Worm (Caenorhabditis elegans) whole organism, L3 larva: ENCODE measurements around the gene rps-4.

Source experiments
- R02D3.7 ChIP-seq: fragments of 150-350 bp; optimal IDR thresholded peaks from 2 replicates; lab custom pipeline; 2014; ENCODE audit warnings: missing biosample characterization, missing genetic modification characterization
- ZK546.5 ChIP-seq: sonication (generic microtip); optimal IDR thresholded peaks from 2 replicates; lab custom pipeline; 2017; ENCODE audit warnings: missing biosample characterization, missing genetic modification characterization
- aly-2 ChIP-seq: fragments of 150-350 bp; optimal IDR thresholded peaks from 2 replicates; lab custom pipeline; 2014; ENCODE audit warnings: missing biosample characterization, missing genetic modification characterization
- ceh-16 ChIP-seq: sonication (generic microtip); optimal IDR thresholded peaks from 2 replicates; lab custom pipeline; 2017; ENCODE audit warnings: missing biosample characterization, missing genetic modification characterization
- daf-12 ChIP-seq: fragments of 150-350 bp; optimal IDR thresholded peaks from 2 replicates; lab custom pipeline; 2014; ENCODE audit warnings: missing biosample characterization, missing genetic modification reagents, missing genetic modification characterization
- egl-27 ChIP-seq: sonication (generic microtip); optimal IDR thresholded peaks from 4 replicates; lab custom pipeline; 2017; ENCODE audit warnings: missing biosample characterization, missing genetic modification reagents, missing genetic modification characterization
- egl-5 ChIP-seq: fragments of 150-350 bp; optimal IDR thresholded peaks from 2 replicates; lab custom pipeline; 2017; ENCODE audit warnings: missing biosample characterization, missing genetic modification reagents, missing genetic modification characterization, inconsistent platforms
- elt-1 ChIP-seq: fragments of 150-350 bp; optimal IDR thresholded peaks from 2 replicates; lab custom pipeline; 2014; ENCODE audit warnings: missing biosample characterization, missing genetic modification characterization
- elt-2 ChIP-seq: sonication (generic microtip); optimal IDR thresholded peaks from 2 replicates; lab custom pipeline; 2016; ENCODE audit warnings: missing genetic modification reagents, mild to moderate bottlenecking, missing genetic modification characterization, missing compliant biosample characterization
- eor-1 ChIP-seq, 2 experiments: fragments of 150-350 bp; optimal IDR thresholded peaks; 2 replicates each; lab custom pipeline; 2014 to 2018; ENCODE audit warnings: missing biosample characterization in 2 of 2, missing genetic modification characterization in 2 of 2
- fkh-2 ChIP-seq: fragments of 150-350 bp; optimal IDR thresholded peaks from 2 replicates; lab custom pipeline; 2014; ENCODE audit warnings: missing biosample characterization, missing genetic modification reagents, missing genetic modification characterization
- fos-1 ChIP-seq: fragments of 150-350 bp; optimal IDR thresholded peaks from 2 replicates; lab custom pipeline; 2014; ENCODE audit warnings: missing biosample characterization, missing genetic modification characterization
- hmg-11 ChIP-seq: sonication (generic microtip); optimal IDR thresholded peaks from 2 replicates; lab custom pipeline; 2016; ENCODE audit warnings: missing genetic modification characterization, missing compliant biosample characterization
- jun-1 ChIP-seq: fragments of 150-350 bp; optimal IDR thresholded peaks from 2 replicates; lab custom pipeline; 2014; ENCODE audit warnings: missing biosample characterization, missing genetic modification reagents, missing genetic modification characterization
- lin-15B ChIP-seq: fragments of 150-350 bp; optimal IDR thresholded peaks from 2 replicates; lab custom pipeline; 2014; ENCODE audit warnings: missing biosample characterization, missing genetic modification characterization
- lin-39 ChIP-seq: fragments of 150-350 bp; optimal IDR thresholded peaks from 2 replicates; lab custom pipeline; 2018; ENCODE audit warnings: missing biosample characterization, missing genetic modification reagents, missing genetic modification characterization
- lsy-12 ChIP-seq: sonication (generic microtip); optimal IDR thresholded peaks from 2 replicates; lab custom pipeline; 2016; ENCODE audit warnings: mild to moderate bottlenecking, missing genetic modification characterization, missing compliant biosample characterization
- mdl-1 ChIP-seq: fragments of 150-350 bp; optimal IDR thresholded peaks from 2 replicates; lab custom pipeline; 2014; ENCODE audit warnings: missing biosample characterization, missing genetic modification characterization
- mml-1 ChIP-seq: fragments of 150-350 bp; sonication (generic microtip); optimal IDR thresholded peaks from 3 replicates; lab custom pipeline; 2014; ENCODE audit warnings: missing biosample characterization, missing genetic modification characterization
- nfya-1 ChIP-seq: sonication (generic microtip); optimal IDR thresholded peaks from 2 replicates; lab custom pipeline; 2017; ENCODE audit warnings: missing genetic modification characterization, mild to moderate bottlenecking, missing compliant biosample characterization, antibody characterized with exemption, moderate library complexity; ENCODE audit not compliant: insufficient read depth
- nhr-11 ChIP-seq: fragments of 150-350 bp; optimal IDR thresholded peaks from 2 replicates; lab custom pipeline; 2014; ENCODE audit warnings: missing biosample characterization, missing genetic modification characterization
- nhr-12 ChIP-seq: fragments of 150-350 bp; optimal IDR thresholded peaks from 2 replicates; lab custom pipeline; 2014; ENCODE audit warnings: missing biosample characterization, missing genetic modification characterization
- nhr-23 ChIP-seq: fragments of 150-350 bp; optimal IDR thresholded peaks from 2 replicates; lab custom pipeline; 2014; ENCODE audit warnings: missing biosample characterization, missing genetic modification reagents, missing genetic modification characterization
- nhr-237 ChIP-seq: fragments of 150-350 bp; optimal IDR thresholded peaks from 2 replicates; lab custom pipeline; 2014; ENCODE audit warnings: missing biosample characterization, missing genetic modification characterization
- nhr-25 ChIP-seq: sonication (generic microtip); optimal IDR thresholded peaks from 2 replicates; lab custom pipeline; 2017; ENCODE audit warnings: missing biosample characterization, missing genetic modification characterization
- nhr-28 ChIP-seq: fragments of 150-350 bp; optimal IDR thresholded peaks from 2 replicates; lab custom pipeline; 2014; ENCODE audit warnings: missing biosample characterization, missing genetic modification characterization
- nhr-67 ChIP-seq: fragments of 150-350 bp; optimal IDR thresholded peaks from 2 replicates; lab custom pipeline; 2014; ENCODE audit warnings: missing biosample characterization, missing genetic modification characterization
- nhr-76 ChIP-seq: fragments of 150-350 bp; sonication (generic microtip); optimal IDR thresholded peaks from 5 replicates; lab custom pipeline; 2014; ENCODE audit warnings: missing biosample characterization, missing genetic modification characterization
- nhr-77 ChIP-seq: fragments of 150-350 bp; optimal IDR thresholded peaks from 2 replicates; lab custom pipeline; 2014; ENCODE audit warnings: missing biosample characterization, missing genetic modification characterization
- pha-4 ChIP-seq: fragments of 150-350 bp; optimal IDR thresholded peaks from 2 replicates; lab custom pipeline; 2014; ENCODE audit warnings: missing biosample characterization, missing genetic modification reagents, missing genetic modification characterization
- pqm-1 ChIP-seq: fragments of 150-350 bp; optimal IDR thresholded peaks from 2 replicates; lab custom pipeline; 2017; ENCODE audit warnings: missing biosample characterization, missing genetic modification characterization, inconsistent platforms
- sea-2 ChIP-seq: fragments of 150-350 bp; sonication (generic microtip); optimal IDR thresholded peaks from 4 replicates; lab custom pipeline; 2014; ENCODE audit warnings: missing biosample characterization, missing genetic modification reagents, missing genetic modification characterization
- skn-1 ChIP-seq: fragments of 150-350 bp; optimal IDR thresholded peaks from 2 replicates; lab custom pipeline; 2014; ENCODE audit warnings: missing biosample characterization, missing genetic modification characterization
- snpc-4 ChIP-seq: fragments of 150-350 bp; optimal IDR thresholded peaks from 2 replicates; lab custom pipeline; 2014; ENCODE audit warnings: missing biosample characterization, missing genetic modification characterization
- unc-39 ChIP-seq: sonication (generic microtip); optimal IDR thresholded peaks from 4 replicates; lab custom pipeline; 2017; ENCODE audit warnings: missing biosample characterization, missing genetic modification characterization
- unc-62 ChIP-seq: fragments of 150-350 bp; sonication (generic microtip); optimal IDR thresholded peaks from 4 replicates; lab custom pipeline; 2014; ENCODE audit warnings: missing biosample characterization, missing genetic modification reagents, missing genetic modification characterization
- ztf-11 ChIP-seq: fragments of 150-350 bp; optimal IDR thresholded peaks from 2 replicates; lab custom pipeline; 2014; ENCODE audit warnings: missing biosample characterization, missing genetic modification characterization
- ztf-4 ChIP-seq: fragments of 150-350 bp; optimal IDR thresholded peaks from 2 replicates; lab custom pipeline; 2014; ENCODE audit warnings: missing biosample characterization, missing genetic modification characterization

The rps-4 gene

ce11 chrIV:7075063-7075462, 9.4 kb downstream of the rps-4 start, which contains the start of gene srg-50:
Gene srg-50, minus strand, starts transcription at chrIV:7075163.
- TF ChIP-seq R02D3.7 (no peak), unc-62 (no peak), ztf-11 (tag; lab: Kevin White, UChicago) (no peak), egl-5 (tag; lab: Kevin White, UChicago) (no peak), nhr-237 (no peak), skn-1 (tag; lab: Kevin White, UChicago) (no peak)

ce11 chrIV:7072110-7072509, 12.4 kb downstream of the rps-4 start, which contains the start of gene srg-48:
Gene srg-48, plus strand, starts transcription at chrIV:7072410.
- TF ChIP-seq nhr-23, result no peak
- no peak for TF ChIP-seq sea-2
- no peak for TF ChIP-seq snpc-4 (tag; lab: Kevin White, UChicago)
- TF ChIP-seq jun-1 (tag; lab: Kevin White, UChicago), result no peak
- TF ChIP-seq ZK546.5 (tag; lab: Kevin White, UChicago), result no peak
- TF ChIP-seq pha-4 (tag; lab: Kevin White, UChicago), result no peak
- TF ChIP-seq eor-1 (tag; optimal IDR thresholded peaks at IDR 0.05; lab: Kevin White, UChicago), result no peak
- no peak for TF ChIP-seq fos-1
- TF ChIP-seq aly-2, result no peak
- TF ChIP-seq unc-39 (tag; lab: Kevin White, UChicago), result no peak
- TF ChIP-seq elt-1, result no peak
- no peak for TF ChIP-seq mdl-1 (tag; lab: Kevin White, UChicago)
- no peak for TF ChIP-seq nhr-67 (tag; lab: Kevin White, UChicago)
- TF ChIP-seq egl-27, result no peak
- TF ChIP-seq ceh-16 (tag; lab: Kevin White, UChicago), result no peak
- no peak for TF ChIP-seq unc-62
- TF ChIP-seq mml-1 (tag; lab: Kevin White, UChicago), result no peak
- TF ChIP-seq lin-15B (tag; lab: Kevin White, UChicago), result no peak
- no peak for TF ChIP-seq lin-39 (tag; lab: Kevin White, UChicago)
- no peak for TF ChIP-seq ztf-4 (tag; lab: Kevin White, UChicago)

- no peak for TF ChIP-seq mdl-1 (tag; lab: Kevin White, UChicago)
- no peak for TF ChIP-seq fos-1
- no peak for TF ChIP-seq fkh-2
- TF ChIP-seq nhr-23, result no peak
- TF ChIP-seq, all 47 proteins: peak for 0
These were observed 17.0 kb downstream of the rps-4 start for ce11 chrIV:7067446-7067845.

- no peak for TF ChIP-seq elt-2 (tag; lab: Kevin White, UChicago)
- TF ChIP-seq nhr-11, result no peak
- no peak for TF ChIP-seq nhr-237
- no peak for TF ChIP-seq ztf-11 (tag; lab: Kevin White, UChicago)
- TF ChIP-seq aly-2, result no peak
- no peak for TF ChIP-seq daf-12 (tag; lab: Kevin White, UChicago)
- TF ChIP-seq nhr-23, result no peak
- no peak for TF ChIP-seq unc-62
- TF ChIP-seq eor-1 (tag; optimal IDR thresholded peaks at IDR 0.05; lab: Kevin White, UChicago), result no peak
- TF ChIP-seq R02D3.7, result no peak
- TF ChIP-seq pqm-1 (tag; lab: Kevin White, UChicago), result no peak
- no peak for TF ChIP-seq jun-1 (tag; lab: Kevin White, UChicago)
- no peak for TF ChIP-seq lin-39 (tag; lab: Kevin White, UChicago)
- no peak for TF ChIP-seq nhr-12 (tag; lab: Kevin White, UChicago)
- TF ChIP-seq nhr-76 (tag; lab: Kevin White, UChicago), result no peak
- TF ChIP-seq hmg-11 (tag; lab: Kevin White, UChicago), result no peak
- TF ChIP-seq nhr-25 (tag; lab: Kevin White, UChicago), result no peak
These were observed 19.5 kb downstream of the rps-4 start, which contains the start of gene Y43B11AL.1 for ce11 chrIV:7065022-7065421. Gene Y43B11AL.1, plus strand, starts transcription at chrIV:7065322.

- TF ChIP-seq nhr-28 (tag; lab: Kevin White, UChicago) (no peak), unc-62 (no peak), ZK546.5 (tag; lab: Kevin White, UChicago) (no peak), jun-1 (tag; lab: Kevin White, UChicago) (no peak), daf-12 (tag; lab: Kevin White, UChicago) (no peak), nfya-1 (tag; lab: Kevin White, UChicago) (no peak), nhr-11 (no peak), mdl-1 (tag; lab: Kevin White, UChicago) (no peak), lsy-12 (tag; lab: Kevin White, UChicago) (no peak), nhr-77 (no peak)
These were observed 21.8 kb downstream of the rps-4 start for ce11 chrIV:7062697-7063096.
